Worm (Caenorhabditis elegans) whole organism, young adult: ENCODE measurements around the gene nspg-4.

Experiments
- B0261.1 ChIP-seq: sonication (generic microtip); optimal IDR thresholded peaks from 2 replicates; lab custom pipeline; 2016; ENCODE audit warnings: mild to moderate bottlenecking, missing genetic modification characterization, moderate library complexity, missing compliant biosample characterization
- B0336.3 ChIP-seq: fragments of 200-800 bp; sonication (Bioruptor generic); IDR thresholded peaks from 2 replicates; pipeline ENCODE4 v1.3.6; 2022; ENCODE audit warnings: missing genetic modification characterization, missing compliant biosample characterization
- D2030.7 ChIP-seq: fragments of 200-800 bp; sonication (Bioruptor generic); IDR thresholded peaks from 2 replicates; pipeline ENCODE4 v1.3.6; 2022; ENCODE audit warnings: missing genetic modification reagents, missing genetic modification characterization, missing compliant biosample characterization
- F10E7.11 ChIP-seq: sonication (generic microtip); optimal IDR thresholded peaks from 2 replicates; lab custom pipeline; 2017; ENCODE audit warnings: mild to moderate bottlenecking, missing genetic modification characterization, moderate library complexity, missing compliant biosample characterization
- F33H1.4 ChIP-seq: fragments of 200-800 bp; sonication (Bioruptor generic); IDR thresholded peaks from 2 replicates; pipeline ENCODE4 v1.3.6; 2022; ENCODE audit warnings: missing genetic modification reagents, missing genetic modification characterization, missing compliant biosample characterization
- F49E8.2 ChIP-seq: sonication (generic microtip); optimal IDR thresholded peaks from 3 replicates; lab custom pipeline; 2017; ENCODE audit warnings: missing genetic modification characterization, mild to moderate bottlenecking, missing compliant biosample characterization, antibody characterized with exemption, moderate library complexity; ENCODE audit not compliant: insufficient read depth
- F52B5.7 ChIP-seq: sonication (generic microtip); optimal IDR thresholded peaks from 2 replicates; lab custom pipeline; 2016; ENCODE audit warnings: mild to moderate bottlenecking, missing genetic modification characterization, missing compliant biosample characterization
- F57A8.1 ChIP-seq: fragments of 200-800 bp; sonication (Bioruptor generic); optimal IDR thresholded peaks from 2 replicates; lab custom pipeline; 2018; ENCODE audit warnings: mild to moderate bottlenecking, missing genetic modification characterization, moderate library complexity, missing compliant biosample characterization
- T26A5.8 ChIP-seq: sonication (generic microtip); optimal IDR thresholded peaks from 2 replicates; lab custom pipeline; 2016; ENCODE audit warnings: missing genetic modification characterization, missing compliant biosample characterization
- Y53F4B.3 ChIP-seq: fragments of 200-800 bp; sonication (Bioruptor generic); IDR thresholded peaks from 2 replicates; pipeline ENCODE4 v1.3.6; 2022; ENCODE audit warnings: missing genetic modification reagents, missing genetic modification characterization, missing compliant biosample characterization
- Y53G8AR.9 ChIP-seq: fragments of 200-800 bp; sonication (Bioruptor generic); conservative IDR thresholded peaks from 2 replicates; pipeline ENCODE4 v1.3.6; 2022; ENCODE audit warnings: missing genetic modification reagents, missing genetic modification characterization, missing compliant biosample characterization
- ama-1 ChIP-seq, 3 experiments: fragments of 150-350 bp in 1 of 3; sonication (generic microtip) in 2 of 3; optimal IDR thresholded peaks; 2 replicates each; lab custom pipeline; 2014 to 2018; ENCODE audit warnings: missing biosample characterization in 2 of 3, missing genetic modification characterization in 2 of 3, missing genetic modification reagents in 2 of 3
- atf-7 ChIP-seq: sonication (generic microtip); optimal IDR thresholded peaks from 2 replicates; lab custom pipeline; 2017; ENCODE audit warnings: mild to moderate bottlenecking, missing genetic modification characterization, missing compliant biosample characterization
- bed-1 ChIP-seq: fragments of 200-800 bp; sonication (Bioruptor generic); IDR thresholded peaks from 2 replicates; pipeline ENCODE4 v1.3.6; 2022; ENCODE audit warnings: missing genetic modification reagents, missing genetic modification characterization, missing compliant biosample characterization
- cebp-2 ChIP-seq: fragments of 200-800 bp; sonication (Bioruptor generic); IDR thresholded peaks from 2 replicates; pipeline ENCODE4 v1.3.6; 2022; ENCODE audit warnings: missing genetic modification characterization, missing compliant biosample characterization
- ceh-27 ChIP-seq: fragments of 200-800 bp; sonication (Bioruptor generic); optimal IDR thresholded peaks from 2 replicates; lab custom pipeline; 2018; ENCODE audit warnings: mild to moderate bottlenecking, missing genetic modification characterization, moderate library complexity, missing compliant biosample characterization
- ceh-91 ChIP-seq: fragments of 200-800 bp; sonication (Bioruptor generic); IDR thresholded peaks from 2 replicates; pipeline ENCODE4 v1.3.6; 2022; ENCODE audit warnings: missing genetic modification reagents, missing genetic modification characterization, missing compliant biosample characterization
- dox-1 ChIP-seq: fragments of 200-800 bp; sonication (Bioruptor generic); IDR thresholded peaks from 2 replicates; pipeline ENCODE4 v1.3.6; 2022; ENCODE audit warnings: missing genetic modification reagents, missing genetic modification characterization, missing compliant biosample characterization
- fkh-3 ChIP-seq: sonication (generic microtip); optimal IDR thresholded peaks from 2 replicates; lab custom pipeline; 2016; ENCODE audit warnings: mild to moderate bottlenecking, missing genetic modification characterization, missing compliant biosample characterization
- hlh-26 ChIP-seq: fragments of 200-800 bp; sonication (Bioruptor generic); conservative IDR thresholded peaks from 2 replicates; pipeline ENCODE4 v1.3.6; 2022; ENCODE audit warnings: missing genetic modification reagents, missing genetic modification characterization, missing compliant biosample characterization
- hmg-20 ChIP-seq: fragments of 200-800 bp; sonication (Bioruptor generic); IDR thresholded peaks from 2 replicates; pipeline ENCODE4 v1.3.6; 2022; ENCODE audit warnings: missing genetic modification reagents, missing genetic modification characterization, missing compliant biosample characterization
- lin-40 ChIP-seq: sonication (generic microtip); optimal IDR thresholded peaks from 2 replicates; lab custom pipeline; 2016; ENCODE audit warnings: missing genetic modification characterization, mild to moderate bottlenecking, missing compliant biosample characterization, missing genotype, missing genetic modification reagents
- lin-54 ChIP-seq: fragments of 200-800 bp; sonication (Bioruptor generic); optimal IDR thresholded peaks from 2 replicates; lab custom pipeline; 2018; ENCODE audit warnings: mild to moderate bottlenecking, missing genetic modification characterization, missing compliant biosample characterization
- lsy-27 ChIP-seq: sonication (generic microtip); optimal IDR thresholded peaks from 2 replicates; lab custom pipeline; 2017; ENCODE audit warnings: missing genetic modification characterization, mild to moderate bottlenecking, missing compliant biosample characterization, antibody characterized with exemption, missing genotype, borderline replicate concordance; ENCODE audit not compliant: insufficient read depth
- madf-10 ChIP-seq: sonication (generic microtip); optimal IDR thresholded peaks from 2 replicates; lab custom pipeline; 2016; ENCODE audit warnings: mild to moderate bottlenecking, missing genetic modification characterization, missing compliant biosample characterization
- mcd-1 ChIP-seq: fragments of 200-800 bp; sonication (Bioruptor generic); IDR thresholded peaks from 2 replicates; pipeline ENCODE4 v1.3.6; 2022; ENCODE audit warnings: missing genetic modification reagents, missing genetic modification characterization, missing compliant biosample characterization
- mel-28 ChIP-seq: sonication (generic microtip); optimal IDR thresholded peaks from 2 replicates; lab custom pipeline; 2016; ENCODE audit warnings: borderline replicate concordance, mild to moderate bottlenecking, missing genetic modification characterization, missing compliant biosample characterization
- mes-4 ChIP-seq: sonication (generic microtip); optimal IDR thresholded peaks from 2 replicates; lab custom pipeline; 2016; ENCODE audit warnings: missing genotype, missing genetic modification characterization, missing compliant biosample characterization
- mxl-1 ChIP-seq: sonication (generic microtip); optimal IDR thresholded peaks from 2 replicates; lab custom pipeline; 2016; ENCODE audit warnings: missing genetic modification characterization, missing compliant biosample characterization
- nfya-1 ChIP-seq: sonication (generic microtip); optimal IDR thresholded peaks from 2 replicates; lab custom pipeline; 2017; ENCODE audit warnings: antibody characterized with exemption, missing compliant biosample characterization, missing genetic modification characterization, borderline replicate concordance; ENCODE audit not compliant: insufficient read depth
- nfyb-1 ChIP-seq: fragments of 200-800 bp; sonication (Bioruptor generic); IDR thresholded peaks from 2 replicates; pipeline ENCODE4 v1.3.6; 2022; ENCODE audit warnings: missing genetic modification reagents, missing genetic modification characterization, missing compliant biosample characterization
- nhr-120 ChIP-seq: fragments of 200-800 bp; sonication (Bioruptor generic); IDR thresholded peaks from 2 replicates; pipeline ENCODE4 v1.3.6; 2022; ENCODE audit warnings: missing genetic modification characterization, missing compliant biosample characterization
- nhr-179 ChIP-seq: sonication (generic microtip); optimal IDR thresholded peaks from 2 replicates; lab custom pipeline; 2016; ENCODE audit warnings: mild to moderate bottlenecking, missing genetic modification characterization, missing compliant biosample characterization
- rec-8 ChIP-seq, 2 experiments: sonication (generic microtip); optimal IDR thresholded peaks; 2 replicates each; lab custom pipeline; 2016; ENCODE audit warnings: mild to moderate bottlenecking in 2 of 2, missing genetic modification characterization in 2 of 2, missing genetic modification reagents in 2 of 2, missing genotype in 2 of 2, missing biosample characterization in 1 of 2, missing compliant biosample characterization in 1 of 2, moderate library complexity in 1 of 2
- sdz-38 ChIP-seq: sonication (generic microtip); optimal IDR thresholded peaks from 2 replicates; lab custom pipeline; 2016; ENCODE audit warnings: missing genotype, missing genetic modification characterization, missing compliant biosample characterization
- snpc-1.1 ChIP-seq: sonication (generic microtip); optimal IDR thresholded peaks from 2 replicates; lab custom pipeline; 2017; ENCODE audit warnings: missing genetic modification characterization, mild to moderate bottlenecking, missing compliant biosample characterization, antibody characterized with exemption, moderate library complexity, missing genotype, missing genetic modification reagents; ENCODE audit not compliant: insufficient read depth
- snpc-1.3 ChIP-seq: sonication (generic microtip); optimal IDR thresholded peaks from 2 replicates; lab custom pipeline; 2017; ENCODE audit warnings: missing genetic modification characterization, mild to moderate bottlenecking, missing compliant biosample characterization, antibody characterized with exemption, moderate library complexity, missing genotype, missing genetic modification reagents; ENCODE audit not compliant: insufficient read depth
- sptf-2 ChIP-seq: fragments of 200-800 bp; sonication (Bioruptor generic); optimal IDR thresholded peaks from 2 replicates; lab custom pipeline; 2018; ENCODE audit warnings: mild to moderate bottlenecking, missing genetic modification characterization, missing compliant biosample characterization
- zfh-2 ChIP-seq: fragments of 200-800 bp; sonication (Bioruptor generic); conservative IDR thresholded peaks from 2 replicates; pipeline ENCODE4 v1.3.6; 2022; ENCODE audit warnings: missing genetic modification reagents, missing genetic modification characterization, missing compliant biosample characterization
- ztf-3 ChIP-seq: fragments of 200-800 bp; sonication (Bioruptor generic); optimal IDR thresholded peaks from 2 replicates; lab custom pipeline; 2018; ENCODE audit warnings: mild to moderate bottlenecking, missing genetic modification characterization, missing compliant biosample characterization

The nspg-4 gene

ce11 chrX:3347904-3348441, 2.2 kb downstream of the nspg-4 start, which contains the start of gene ZK816.3 (continued):
- TF ChIP-seq sdz-38 (tag; lab: Kevin White, UChicago) (no peak), T26A5.8 (tag; lab: Kevin White, UChicago) (no peak), snpc-1.3 (tag; lab: Kevin White, UChicago) (no peak), F10E7.11 (no peak), F33H1.4 (GFP tag; lab: Robert Waterston, UW) (no peak), nhr-120 (GFP tag; lab: Robert Waterston, UW) (0 out of 2 replicates have a peak, but pooled peaks have one; percentile 17), F52B5.7 (tag; lab: Kevin White, UChicago) (peak; percentile 5), hlh-26 (GFP tag; lab: Robert Waterston, UW) (no peak), snpc-1.1 (tag; lab: Kevin White, UChicago) (peak; percentile 10), mxl-1 (peak; percentile 2), ama-1 (optimal IDR thresholded peaks at IDR 0.05; lab: Kevin White, UChicago) (no peak), ama-1 (GFP tag; optimal IDR thresholded peaks at IDR 0.05; lab: Kevin White, UChicago) (peak in 1 of 2 experiments; percentile 46), F57A8.1 (GFP tag; lab: Kevin White, UChicago) (no peak), atf-7 (tag; lab: Kevin White, UChicago) (no peak), nhr-179 (tag; lab: Kevin White, UChicago) (peak; percentile 23), lsy-27 (tag; lab: Kevin White, UChicago) (no peak), F49E8.2 (tag; lab: Kevin White, UChicago) (no peak), bed-1 (GFP tag; lab: Robert Waterston, UW) (no peak), mes-4 (tag; lab: Kevin White, UChicago) (peak; percentile 4), B0336.3 (GFP tag; lab: Robert Waterston, UW) (no peak), mel-28 (tag; lab: Kevin White, UChicago) (no peak), ceh-91 (GFP tag; lab: Robert Waterston, UW) (no peak), Y53F4B.3 (GFP tag; lab: Robert Waterston, UW) (peak; percentile 49; the same call in 1 of the 2 replicates), mcd-1 (no peak), lin-54 (GFP tag; lab: Kevin White, UChicago) (no peak), ztf-3 (GFP tag; lab: Kevin White, UChicago) (no peak), hmg-20 (no peak), rec-8 (tag; optimal IDR thresholded peaks at IDR 0.05; lab: Kevin White, UChicago) (peak; percentile 21 to 63), ceh-27 (peak; percentile 78), dox-1 (GFP tag; lab: Robert Waterston, UW) (peak; percentile 64; the same call in 1 of the 2 replicates), fkh-3 (tag; lab: Kevin White, UChicago) (no peak), madf-10 (peak; percentile 47)
- TF ChIP-seq, all 124 proteins: peak for 40

DNA sequence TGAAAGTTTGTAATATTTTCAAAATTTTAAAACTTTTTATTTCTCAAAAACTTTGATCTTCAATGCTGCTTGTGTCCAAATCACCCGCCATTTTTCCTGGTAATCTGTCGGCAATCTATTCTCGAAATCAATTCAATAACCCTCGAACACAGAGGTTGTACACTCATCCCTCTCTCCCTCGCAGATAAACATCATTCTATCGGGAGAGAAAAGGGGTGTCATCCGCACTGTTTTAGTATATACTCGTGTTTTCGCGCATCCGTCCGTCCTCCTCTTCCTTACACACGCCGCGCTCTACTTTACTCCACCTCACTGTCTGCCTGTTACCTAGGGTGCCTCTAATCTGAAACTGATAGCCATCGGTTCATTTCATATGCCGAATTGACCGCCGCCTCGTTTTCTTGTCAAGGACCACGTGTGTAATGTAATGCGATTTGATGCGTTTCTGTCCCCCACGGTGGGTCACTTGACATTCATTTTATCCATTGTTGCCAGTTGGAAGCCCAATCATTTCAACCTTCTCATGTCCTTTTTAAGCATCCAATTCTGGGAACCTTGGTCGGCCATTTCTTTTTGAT, 6.5 kb downstream of the nspg-4 start:
- TF ChIP-seq nfyb-1 (GFP tag; lab: Robert Waterston, UW) = no peak
- no peak for TF ChIP-seq B0261.1 (tag; lab: Kevin White, UChicago)
- TF ChIP-seq sptf-2 (GFP tag; lab: Kevin White, UChicago) = no peak
- no peak for TF ChIP-seq Y53G8AR.9 (GFP tag; lab: Robert Waterston, UW)
- TF ChIP-seq cebp-2 (GFP tag; lab: Robert Waterston, UW) = no peak
- TF ChIP-seq D2030.7 (GFP tag; lab: Robert Waterston, UW) = no peak
- TF ChIP-seq mes-4 (tag; lab: Kevin White, UChicago) = no peak
- TF ChIP-seq nfya-1 = no peak
- no peak for TF ChIP-seq zfh-2 (GFP tag; lab: Robert Waterston, UW)
- TF ChIP-seq lin-40 (tag; lab: Kevin White, UChicago) = no peak
